Worm (Caenorhabditis elegans) whole organism, L1 larva: Measurements from ENCODE around the gene Y41D4B.24.
A peak's percentile ranks its signal among the peaks of the same experiment; 100 is the strongest.

Experiments used
- C16A3.4 ChIP-seq: fragments of 150-350 bp; optimal IDR thresholded peaks from 2 replicates; lab custom pipeline; 2014; ENCODE audit warnings: missing biosample characterization, missing genetic modification characterization
- C34B4.2 ChIP-seq: sonication (generic microtip); optimal IDR thresholded peaks from 2 replicates; lab custom pipeline; 2017; ENCODE audit warnings: mild to moderate bottlenecking, missing genetic modification characterization, missing compliant biosample characterization
- Y116A8C.19 ChIP-seq: sonication (generic microtip); optimal IDR thresholded peaks from 2 replicates; lab custom pipeline; 2016; ENCODE audit warnings: missing compliant biosample characterization, missing genetic modification characterization, borderline replicate concordance
- alr-1 ChIP-seq: fragments of 200-800 bp; sonication (Bioruptor generic); optimal IDR thresholded peaks from 2 replicates; lab custom pipeline; 2018; ENCODE audit warnings: borderline replicate concordance, mild to moderate bottlenecking, missing genetic modification characterization, missing compliant biosample characterization
- ama-1 ChIP-seq: fragments of 150-350 bp; optimal IDR thresholded peaks from 2 replicates; lab custom pipeline; 2014
- blmp-1 ChIP-seq: fragments of 150-350 bp; optimal IDR thresholded peaks from 2 replicates; lab custom pipeline; 2014; ENCODE audit warnings: missing biosample characterization, missing genetic modification characterization
- ceh-63 ChIP-seq: fragments of 200-800 bp; sonication (Bioruptor generic); optimal IDR thresholded peaks from 2 replicates; lab custom pipeline; 2018; ENCODE audit warnings: mild to moderate bottlenecking, missing genetic modification characterization, missing compliant biosample characterization
- ceh-8 ChIP-seq: fragments of 200-800 bp; sonication (Bioruptor generic); optimal IDR thresholded peaks from 2 replicates; lab custom pipeline; 2018; ENCODE audit warnings: mild to moderate bottlenecking, missing genetic modification characterization, moderate library complexity, missing compliant biosample characterization
- ceh-90 ChIP-seq: sonication (generic microtip); optimal IDR thresholded peaks from 2 replicates; lab custom pipeline; 2016; ENCODE audit warnings: missing genetic modification characterization, missing compliant biosample characterization
- dpl-1 ChIP-seq, 3 experiments: fragments of 150-350 bp in 2 of 3; sonication (generic microtip) in 1 of 3; optimal IDR thresholded peaks; 2 replicates each; lab custom pipeline; 2014 to 2017; ENCODE audit warnings: missing biosample characterization in 3 of 3, missing genetic modification characterization in 3 of 3, missing genetic modification reagents in 3 of 3
- efl-3 ChIP-seq: fragments of 200-800 bp; sonication (Bioruptor generic); optimal IDR thresholded peaks from 2 replicates; lab custom pipeline; 2018; ENCODE audit warnings: mild to moderate bottlenecking, missing genetic modification characterization, missing compliant biosample characterization
- egl-27 ChIP-seq, 2 experiments: fragments of 150-350 bp in 1 of 2; sonication (generic microtip); optimal IDR thresholded peaks; 3 replicates each; lab custom pipeline; 2017 to 2018; ENCODE audit warnings: missing biosample characterization in 2 of 2, missing genetic modification characterization in 2 of 2, missing genetic modification reagents in 2 of 2
- elt-2 ChIP-seq: sonication (generic microtip); optimal IDR thresholded peaks from 2 replicates; lab custom pipeline; 2016; ENCODE audit warnings: missing genetic modification characterization, mild to moderate bottlenecking, inconsistent platforms, missing compliant biosample characterization, missing genetic modification reagents
- elt-3 ChIP-seq, 6 experiments: fragments of 150-350 bp in 1 of 6; sonication (generic microtip); optimal IDR thresholded peaks; 2 replicates each; lab custom pipeline; 2017 to 2018; ENCODE audit warnings: missing biosample characterization in 6 of 6, missing genetic modification characterization in 6 of 6, inconsistent platforms in 1 of 6
- fkh-10 ChIP-seq: sonication (generic microtip); optimal IDR thresholded peaks from 2 replicates; lab custom pipeline; 2017; ENCODE audit warnings: missing biosample characterization, missing genetic modification reagents, missing genetic modification characterization
- fkh-4 ChIP-seq: sonication (generic microtip); optimal IDR thresholded peaks from 2 replicates; lab custom pipeline; 2016; ENCODE audit warnings: missing compliant biosample characterization, missing genetic modification characterization, borderline replicate concordance
- fos-1 ChIP-seq: fragments of 150-350 bp; optimal IDR thresholded peaks from 2 replicates; lab custom pipeline; 2014; ENCODE audit warnings: missing biosample characterization, missing genetic modification characterization
- hlh-4 ChIP-seq: sonication (generic microtip); optimal IDR thresholded peaks from 2 replicates; lab custom pipeline; 2016; ENCODE audit warnings: mild to moderate bottlenecking, missing genetic modification characterization, missing compliant biosample characterization
- isw-1 ChIP-seq: fragments of 200-800 bp; sonication (Bioruptor generic); IDR thresholded peaks from 2 replicates; pipeline ENCODE4 v1.3.6; 2022; ENCODE audit warnings: missing genetic modification characterization, missing compliant biosample characterization
- lin-15B ChIP-seq: fragments of 150-350 bp; sonication (generic microtip); optimal IDR thresholded peaks from 3 replicates; lab custom pipeline; 2014; ENCODE audit warnings: missing biosample characterization, missing genetic modification characterization
- lir-3 ChIP-seq: sonication (generic microtip); optimal IDR thresholded peaks from 2 replicates; lab custom pipeline; 2016; ENCODE audit warnings: mild to moderate bottlenecking, missing genetic modification characterization, moderate library complexity, missing compliant biosample characterization; ENCODE audit not compliant: poor library complexity
- lsy-2 ChIP-seq, 2 experiments: fragments of 150-350 bp; optimal IDR thresholded peaks; 2 replicates each; lab custom pipeline; 2014; ENCODE audit warnings: missing biosample characterization in 2 of 2, missing genetic modification characterization in 2 of 2
- mab-9 ChIP-seq: fragments of 200-800 bp; sonication (Bioruptor generic); IDR thresholded peaks from 2 replicates; pipeline ENCODE4 v1.3.6; 2022; ENCODE audit warnings: missing genetic modification reagents, missing genetic modification characterization, missing compliant biosample characterization
- nhr-11 ChIP-seq: fragments of 150-350 bp; optimal IDR thresholded peaks from 2 replicates; lab custom pipeline; 2014; ENCODE audit warnings: missing biosample characterization, missing genetic modification characterization
- nhr-12 ChIP-seq: sonication (generic microtip); optimal IDR thresholded peaks from 2 replicates; lab custom pipeline; 2017; ENCODE audit warnings: missing biosample characterization, missing genetic modification characterization
- nhr-19 ChIP-seq: fragments of 200-800 bp; sonication (Bioruptor generic); conservative IDR thresholded peaks from 2 replicates; pipeline ENCODE4 v1.3.6; 2022; ENCODE audit warnings: missing genetic modification characterization, missing compliant biosample characterization
- nhr-28 ChIP-seq: fragments of 150-350 bp; optimal IDR thresholded peaks from 2 replicates; lab custom pipeline; 2014; ENCODE audit warnings: missing biosample characterization, missing genetic modification characterization
- nhr-47 ChIP-seq: sonication (generic microtip); optimal IDR thresholded peaks from 2 replicates; lab custom pipeline; 2016; ENCODE audit warnings: mild to moderate bottlenecking, missing genetic modification characterization, moderate library complexity, missing compliant biosample characterization
- nhr-77 ChIP-seq: fragments of 150-350 bp; optimal IDR thresholded peaks from 2 replicates; lab custom pipeline; 2014; ENCODE audit warnings: missing biosample characterization, missing genetic modification characterization
- nhr-84 ChIP-seq: sonication (generic microtip); optimal IDR thresholded peaks from 2 replicates; lab custom pipeline; 2017; ENCODE audit warnings: missing biosample characterization, missing genetic modification characterization
- nhr-90 ChIP-seq: sonication (generic microtip); optimal IDR thresholded peaks from 2 replicates; lab custom pipeline; 2016; ENCODE audit warnings: mild to moderate bottlenecking, missing genetic modification characterization, missing compliant biosample characterization; ENCODE audit not compliant: poor library complexity
- rnt-1 ChIP-seq: sonication (generic microtip); optimal IDR thresholded peaks from 2 replicates; lab custom pipeline; 2016; ENCODE audit warnings: mild to moderate bottlenecking, missing genetic modification characterization, moderate library complexity, missing compliant biosample characterization
- snu-23 ChIP-seq: sonication (generic microtip); optimal IDR thresholded peaks from 2 replicates; lab custom pipeline; 2016; ENCODE audit warnings: missing genetic modification characterization, missing compliant biosample characterization
- sox-4 ChIP-seq: sonication (generic microtip); optimal IDR thresholded peaks from 2 replicates; lab custom pipeline; 2016; ENCODE audit warnings: missing genetic modification characterization, missing compliant biosample characterization
- sptf-1 ChIP-seq: fragments of 150-350 bp; optimal IDR thresholded peaks from 2 replicates; lab custom pipeline; 2014; ENCODE audit warnings: missing biosample characterization, missing genetic modification characterization
- tlp-1 ChIP-seq: fragments of 150-350 bp; optimal IDR thresholded peaks from 2 replicates; lab custom pipeline; 2014; ENCODE audit warnings: missing biosample characterization, missing genetic modification characterization
- unc-30 ChIP-seq: sonication (generic microtip); optimal IDR thresholded peaks from 2 replicates; lab custom pipeline; 2017; ENCODE audit warnings: missing biosample characterization, missing genetic modification characterization
- unc-62 ChIP-seq: fragments of 150-350 bp; optimal IDR thresholded peaks from 2 replicates; lab custom pipeline; 2014; ENCODE audit warnings: missing biosample characterization, missing genetic modification reagents, missing genetic modification characterization
- unc-98 ChIP-seq: fragments of 200-800 bp; sonication (Bioruptor generic); IDR thresholded peaks from 2 replicates; pipeline ENCODE4 v1.3.6; 2022; ENCODE audit warnings: missing genetic modification characterization, missing compliant biosample characterization
- vab-15 ChIP-seq: sonication (generic microtip); optimal IDR thresholded peaks from 2 replicates; lab custom pipeline; 2017; ENCODE audit warnings: missing genotype, mild to moderate bottlenecking, missing genetic modification characterization, missing compliant biosample characterization
- xbp-1 ChIP-seq: sonication (generic microtip); optimal IDR thresholded peaks from 2 replicates; lab custom pipeline; 2016; ENCODE audit warnings: missing genetic modification characterization, missing compliant biosample characterization
- zag-1 ChIP-seq: fragments of 150-350 bp; optimal IDR thresholded peaks from 2 replicates; lab custom pipeline; 2014; ENCODE audit warnings: missing biosample characterization, missing genetic modification characterization
- zip-4 ChIP-seq: fragments of 200-800 bp; sonication (Bioruptor generic); optimal IDR thresholded peaks from 2 replicates; lab custom pipeline; 2018; ENCODE audit warnings: mild to moderate bottlenecking, missing genetic modification characterization, moderate library complexity, missing compliant biosample characterization

Gene Y41D4B.24

DNA sequence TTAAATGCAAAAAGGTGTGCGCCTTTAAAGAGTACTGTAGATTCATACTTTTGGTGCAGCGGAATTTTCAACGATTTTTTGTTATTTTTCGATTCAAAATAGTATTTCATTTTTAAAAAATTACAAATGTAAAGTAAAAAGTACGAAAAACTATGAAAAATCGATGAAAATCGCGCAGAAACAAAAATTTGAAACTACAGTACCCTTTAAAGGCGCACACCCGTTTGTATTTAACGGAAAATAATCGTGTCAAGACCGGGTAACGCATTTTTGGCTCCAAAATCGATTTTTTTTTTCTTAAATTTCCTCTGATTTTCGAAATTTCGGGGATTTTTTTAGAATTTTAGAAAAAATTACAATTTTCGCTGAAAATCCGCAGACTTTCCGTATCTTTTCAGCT is 26.0 kb upstream of the Y41D4B.24 start:
- TF ChIP-seq Y116A8C.19 (no peak), unc-30 (no peak), tlp-1 (tag; lab: Kevin White, UChicago) (no peak), efl-3 (GFP tag; lab: Kevin White, UChicago) (no peak), nhr-11 (no peak), ceh-90 (no peak), fos-1 (tag; lab: Kevin White, UChicago) (no peak), snu-23 (GFP tag; lab: Kevin White, UChicago) (no peak), vab-15 (tag; lab: Kevin White, UChicago) (no peak), alr-1 (tag; lab: Kevin White, UChicago) (no peak), zip-4 (GFP tag; lab: Kevin White, UChicago) (no peak)

DNA sequence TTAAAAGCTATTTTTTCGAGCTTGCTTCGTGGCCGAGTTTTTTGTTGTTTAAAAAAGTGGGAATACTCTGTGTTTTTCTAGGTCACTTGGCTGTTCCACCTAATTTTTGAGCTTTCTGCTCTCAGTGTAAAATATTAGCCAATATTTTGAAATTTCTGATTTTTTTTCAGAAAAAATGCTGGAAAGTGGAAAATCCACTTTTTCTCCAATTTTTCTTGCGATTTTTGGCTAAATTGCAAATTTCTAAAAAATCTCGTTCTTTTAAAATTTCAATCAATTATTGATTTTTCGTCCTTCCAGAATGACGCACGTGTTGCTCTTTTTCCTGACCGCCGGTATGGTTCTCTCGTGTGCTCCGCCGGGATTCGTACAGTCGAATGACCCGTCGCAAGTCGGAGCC is 25.0 kb upstream of the Y41D4B.24 start, which contains the start of gene K08D12.4:
K08D12.4 (plus strand) TSS at position 301 of the 400 bp plus-strand sequence.
- TF ChIP-seq unc-62 (GFP tag; lab: Kevin White, UChicago) (no peak), lsy-2 (tag; optimal IDR thresholded peaks at IDR 0.05; lab: Kevin White, UChicago) (no peak), unc-98 (GFP tag; lab: Robert Waterston, UW) (no peak), isw-1 (no peak), dpl-1 (GFP tag; optimal IDR thresholded peaks at IDR 0.05; lab: Kevin White, UChicago) (no peak), elt-3 (tag; optimal IDR thresholded peaks at IDR 0.05; lab: Kevin White, UChicago) (no peak), elt-2 (tag; lab: Kevin White, UChicago) (no peak), zip-4 (GFP tag; lab: Kevin White, UChicago) (no peak)

DNA sequence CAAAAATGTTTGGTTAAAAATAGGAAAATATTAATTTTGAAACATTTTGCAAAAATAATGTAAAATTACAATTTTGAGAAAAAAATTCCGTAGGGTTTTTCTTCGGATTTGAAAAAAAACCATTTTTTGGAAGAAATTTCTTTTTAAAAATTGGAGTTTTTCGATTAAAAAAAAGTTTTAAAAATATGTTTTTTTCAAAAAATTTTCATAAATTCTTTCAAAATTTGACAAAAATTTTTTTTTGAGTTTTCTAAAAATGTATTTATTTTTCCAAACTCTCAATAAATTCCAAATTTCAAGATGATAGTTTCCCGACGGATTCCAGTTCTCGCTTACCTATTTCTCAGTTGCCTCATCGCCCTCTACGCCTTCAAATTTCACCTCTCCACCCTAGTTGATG is 17.6 kb upstream of the Y41D4B.24 start, which contains the start of gene bus-2:
bus-2 (plus strand) TSS at position 301 of the 400 bp plus-strand sequence.
- TF ChIP-seq snu-23 (GFP tag; lab: Kevin White, UChicago) (no peak), nhr-28 (tag; lab: Kevin White, UChicago) (no peak), xbp-1 (tag; lab: Kevin White, UChicago) (no peak), mab-9 (GFP tag; lab: Robert Waterston, UW) (no peak), unc-30 (no peak), egl-27 (tag; optimal IDR thresholded peaks at IDR 0.05; lab: Kevin White, UChicago) (no peak)

DNA sequence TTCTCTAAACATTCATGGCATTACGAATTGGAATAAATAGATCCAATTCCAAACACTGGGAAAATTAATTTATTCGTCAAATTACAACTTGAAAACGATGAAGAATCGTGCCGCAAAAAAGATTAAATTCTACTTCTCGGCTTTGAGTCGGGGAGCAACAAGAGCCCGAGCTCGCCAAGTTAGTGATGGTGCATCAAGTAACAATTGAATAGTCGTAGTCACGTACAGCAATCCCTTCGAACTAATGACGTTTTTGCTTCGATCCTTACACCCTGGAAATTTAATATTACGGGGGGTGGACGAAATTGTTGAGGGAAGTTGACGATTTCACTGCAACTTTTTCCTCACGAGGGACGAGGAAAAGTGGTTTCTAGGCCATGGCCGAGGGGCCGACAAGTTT is 9.7 kb upstream of the Y41D4B.24 start:
- TF ChIP-seq fkh-10 (GFP tag; lab: Kevin White, UChicago) (peak; percentile 56), C16A3.4 (tag; lab: Kevin White, UChicago) (no peak), zip-4 (GFP tag; lab: Kevin White, UChicago) (no peak), ceh-63 (GFP tag; lab: Kevin White, UChicago) (peak; percentile 15), nhr-90 (no peak)

DNA sequence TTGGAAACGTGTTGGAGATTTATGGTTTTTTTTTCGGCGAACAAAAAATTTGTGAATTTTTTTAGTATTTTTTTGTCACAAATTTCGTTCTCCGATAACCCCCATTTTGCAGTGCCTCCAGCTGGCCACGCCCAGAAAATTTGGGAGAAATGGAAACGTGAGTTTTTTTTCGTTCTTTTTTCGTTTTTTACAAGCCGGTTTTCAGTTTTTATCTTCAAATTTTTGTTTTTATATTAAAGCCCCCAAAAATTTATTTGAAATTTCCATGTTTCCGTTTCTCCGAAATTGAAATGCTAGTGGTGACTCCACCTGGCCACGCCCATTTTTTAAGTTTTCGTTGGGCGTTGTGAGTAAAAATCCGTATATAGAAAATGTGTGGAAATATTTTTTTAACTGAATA is 5.2 kb upstream of the Y41D4B.24 start:
- TF ChIP-seq tlp-1 (tag; lab: Kevin White, UChicago): no peak
- TF ChIP-seq fkh-4: peak; percentile 44
- TF ChIP-seq efl-3 (GFP tag; lab: Kevin White, UChicago): no peak
- TF ChIP-seq nhr-47 (tag; lab: Kevin White, UChicago): peak; percentile 43
- TF ChIP-seq alr-1 (tag; lab: Kevin White, UChicago): no peak
- TF ChIP-seq fkh-10 (GFP tag; lab: Kevin White, UChicago): no peak
- TF ChIP-seq zag-1: no peak
- TF ChIP-seq nhr-12 (tag; lab: Kevin White, UChicago): no peak
- TF ChIP-seq sptf-1 (tag; lab: Kevin White, UChicago): no peak
- no peak for TF ChIP-seq blmp-1 (tag; lab: Kevin White, UChicago)
- TF ChIP-seq C34B4.2 (tag; lab: Kevin White, UChicago): no peak
- TF ChIP-seq rnt-1 (tag; lab: Kevin White, UChicago): no peak
- 0 out of 2 replicates have a peak, but pooled peaks have one; percentile 19 for TF ChIP-seq isw-1
- no peak for TF ChIP-seq nhr-28 (tag; lab: Kevin White, UChicago)
- TF ChIP-seq elt-3 (tag; optimal IDR thresholded peaks at IDR 0.05; lab: Kevin White, UChicago): no peak
- TF ChIP-seq nhr-77 (tag; lab: Kevin White, UChicago): no peak
- TF ChIP-seq lir-3 (tag; lab: Kevin White, UChicago): peak; percentile 66
- no peak for TF ChIP-seq lin-15B
- no peak for TF ChIP-seq ama-1
- TF ChIP-seq nhr-11: no peak
- no peak for TF ChIP-seq hlh-4 (tag; lab: Kevin White, UChicago)
- no peak for TF ChIP-seq nhr-84
- TF ChIP-seq egl-27 (tag; optimal IDR thresholded peaks at IDR 0.05; lab: Kevin White, UChicago): no peak
- TF ChIP-seq ceh-90: peak; percentile 50
- TF ChIP-seq nhr-19 (GFP tag; lab: Robert Waterston, UW): no peak
- TF ChIP-seq ceh-8 (GFP tag; lab: Kevin White, UChicago): no peak
- TF ChIP-seq vab-15 (tag; lab: Kevin White, UChicago): no peak
- TF ChIP-seq sox-4: peak; percentile 31
